Worm (Caenorhabditis elegans) whole organism, late embryonic: Measurements from ENCODE around the gene mmad-1.

Experiments
- C08G9.2 ChIP-seq: sonication (generic microtip); optimal IDR thresholded peaks from 2 replicates; lab custom pipeline; 2016; ENCODE audit warnings: mild to moderate bottlenecking, missing genetic modification characterization, moderate library complexity, missing compliant biosample characterization
- ceh-14 ChIP-seq: sonication (generic microtip); optimal IDR thresholded peaks from 2 replicates; lab custom pipeline; 2016; ENCODE audit warnings: missing genotype, missing genetic modification characterization, missing compliant biosample characterization
- ceh-19 ChIP-seq: fragments of 200-800 bp; sonication (Bioruptor generic); optimal IDR thresholded peaks from 2 replicates; lab custom pipeline; 2018; ENCODE audit warnings: mild to moderate bottlenecking, missing genetic modification characterization, missing compliant biosample characterization
- ceh-30 ChIP-seq: fragments of 150-350 bp; optimal IDR thresholded peaks from 2 replicates; lab custom pipeline; 2014; ENCODE audit warnings: missing biosample characterization, missing genetic modification characterization
- ceh-48 ChIP-seq: sonication (generic microtip); optimal IDR thresholded peaks from 2 replicates; lab custom pipeline; 2016; ENCODE audit warnings: missing genetic modification characterization, inconsistent platforms, missing compliant biosample characterization
- ceh-6 ChIP-seq: fragments of 200-800 bp; sonication (Bioruptor generic); optimal IDR thresholded peaks from 2 replicates; lab custom pipeline; 2018; ENCODE audit warnings: mild to moderate bottlenecking, missing genetic modification characterization, missing compliant biosample characterization
- ceh-9 ChIP-seq: sonication (generic microtip); optimal IDR thresholded peaks from 2 replicates; lab custom pipeline; 2016; ENCODE audit warnings: mild to moderate bottlenecking, missing genetic modification characterization, inconsistent platforms, missing compliant biosample characterization
- nhr-11 ChIP-seq: fragments of 150-350 bp; optimal IDR thresholded peaks from 2 replicates; lab custom pipeline; 2014; ENCODE audit warnings: missing biosample characterization, missing genetic modification characterization
- pax-1 ChIP-seq: fragments of 150-350 bp; optimal IDR thresholded peaks from 2 replicates; lab custom pipeline; 2014; ENCODE audit warnings: missing biosample characterization, missing genetic modification characterization
- pha-4 ChIP-seq: fragments of 150-350 bp; optimal IDR thresholded peaks from 2 replicates; lab custom pipeline; 2018; ENCODE audit warnings: missing biosample characterization, missing genetic modification reagents, missing genetic modification characterization
- pqm-1 ChIP-seq: sonication (generic microtip); optimal IDR thresholded peaks from 2 replicates; lab custom pipeline; 2016; ENCODE audit warnings: missing genetic modification characterization, missing compliant biosample characterization
- rnt-1 ChIP-seq: sonication (generic microtip); optimal IDR thresholded peaks from 2 replicates; lab custom pipeline; 2016; ENCODE audit warnings: missing genetic modification characterization, missing compliant biosample characterization
- tbx-2 ChIP-seq: sonication (generic microtip); optimal IDR thresholded peaks from 2 replicates; lab custom pipeline; 2016; ENCODE audit warnings: missing genetic modification characterization, missing compliant biosample characterization
- unc-3 ChIP-seq, 2 experiments: fragments of 200-800 bp in 1 of 2; sonication (Bioruptor generic) in 1 of 2; sonication (generic microtip) in 1 of 2; conservative IDR thresholded peaks in 1 of 2; optimal IDR thresholded peaks in 1 of 2; 2 replicates each; pipeline versions ENCODE4 v1.3.6 to Lab custom; 2016 to 2022; ENCODE audit warnings: missing compliant biosample characterization in 2 of 2, missing genetic modification characterization in 2 of 2, missing genetic modification reagents in 1 of 2

ce11 chrIII:13548982-13549381 is at the start of gene mmad-1:
- TF ChIP-seq pqm-1 (no peak), unc-3 (GFP tag; conservative IDR thresholded peaks at IDR 0.05; lab: Robert Waterston, UW) (no peak), unc-3 (tag; optimal IDR thresholded peaks at IDR 0.05; lab: Kevin White, UChicago) (no peak), ceh-14 (no peak), pha-4 (tag; lab: Kevin White, UChicago) (no peak), ceh-9 (no peak), C08G9.2 (no peak), ceh-30 (no peak), rnt-1 (tag; lab: Kevin White, UChicago) (no peak), nhr-11 (tag; lab: Kevin White, UChicago) (no peak), tbx-2 (tag; lab: Kevin White, UChicago) (no peak), pax-1 (tag; lab: Kevin White, UChicago) (no peak), ceh-6 (GFP tag; lab: Kevin White, UChicago) (no peak), ceh-48 (no peak), ceh-19 (GFP tag; lab: Kevin White, UChicago) (no peak)
